Worm (Caenorhabditis elegans) whole organism, late embryonic: ENCODE measurements around the gene gtf-2A2.

Experiments used
- C38D4.7 ChIP-seq: fragments of 200-800 bp; sonication (Bioruptor generic); optimal IDR thresholded peaks from 2 replicates; lab custom pipeline; 2018; ENCODE audit warnings: mild to moderate bottlenecking, missing genetic modification characterization, moderate library complexity, missing compliant biosample characterization
- F13H6.1 ChIP-seq: sonication (generic microtip); optimal IDR thresholded peaks from 2 replicates; lab custom pipeline; 2016; ENCODE audit warnings: missing genetic modification characterization, missing compliant biosample characterization
- Y22D7AL.16 ChIP-seq: sonication (generic microtip); optimal IDR thresholded peaks from 2 replicates; lab custom pipeline; 2016; ENCODE audit warnings: missing genetic modification characterization, missing compliant biosample characterization
- ahr-1 ChIP-seq: sonication (generic microtip); optimal IDR thresholded peaks from 2 replicates; lab custom pipeline; 2016; ENCODE audit warnings: missing genetic modification characterization, missing compliant biosample characterization
- ama-1 ChIP-seq: fragments of 150-350 bp; optimal IDR thresholded peaks from 2 replicates; lab custom pipeline; 2014
- ceh-22 ChIP-seq: sonication (generic microtip); optimal IDR thresholded peaks from 2 replicates; lab custom pipeline; 2017; ENCODE audit warnings: missing biosample characterization, missing genetic modification characterization
- ceh-24 ChIP-seq: sonication (generic microtip); optimal IDR thresholded peaks from 2 replicates; lab custom pipeline; 2016; ENCODE audit warnings: mild to moderate bottlenecking, missing genetic modification characterization, missing compliant biosample characterization
- ceh-45 ChIP-seq: fragments of 200-800 bp; sonication (Bioruptor generic); IDR thresholded peaks from 2 replicates; pipeline ENCODE4 v1.3.6; 2022; ENCODE audit warnings: missing genetic modification reagents, missing genetic modification characterization, missing compliant biosample characterization
- ceh-6 ChIP-seq: fragments of 200-800 bp; sonication (Bioruptor generic); optimal IDR thresholded peaks from 2 replicates; lab custom pipeline; 2018; ENCODE audit warnings: mild to moderate bottlenecking, missing genetic modification characterization, missing compliant biosample characterization
- che-1 ChIP-seq: sonication (generic microtip); optimal IDR thresholded peaks from 2 replicates; lab custom pipeline; 2016; ENCODE audit warnings: mild to moderate bottlenecking, missing genetic modification characterization, missing compliant biosample characterization
- dve-1 ChIP-seq: sonication (generic microtip); optimal IDR thresholded peaks from 2 replicates; lab custom pipeline; 2017; ENCODE audit warnings: antibody characterized with exemption, mild to moderate bottlenecking, missing genetic modification characterization, missing compliant biosample characterization
- elt-2 ChIP-seq: sonication (generic microtip); optimal IDR thresholded peaks from 2 replicates; lab custom pipeline; 2016; ENCODE audit warnings: missing genetic modification reagents, missing genetic modification characterization, missing compliant biosample characterization
- ets-4 ChIP-seq: sonication (generic microtip); optimal IDR thresholded peaks from 2 replicates; lab custom pipeline; 2016; ENCODE audit warnings: missing genetic modification characterization, missing compliant biosample characterization
- fkh-10 ChIP-seq: fragments of 150-350 bp; optimal IDR thresholded peaks from 2 replicates; lab custom pipeline; 2014; ENCODE audit warnings: missing biosample characterization, missing genetic modification reagents, missing genetic modification characterization
- fkh-6 ChIP-seq: sonication (generic microtip); optimal IDR thresholded peaks from 2 replicates; lab custom pipeline; 2016; ENCODE audit warnings: missing genetic modification characterization, missing compliant biosample characterization
- gmeb-2 ChIP-seq: sonication (generic microtip); optimal IDR thresholded peaks from 2 replicates; lab custom pipeline; 2016; ENCODE audit warnings: missing genetic modification characterization, inconsistent platforms, missing compliant biosample characterization
- lin-11 ChIP-seq: fragments of 200-800 bp; sonication (Bioruptor generic); optimal IDR thresholded peaks from 2 replicates; lab custom pipeline; 2018; ENCODE audit warnings: mild to moderate bottlenecking, missing genetic modification characterization, missing compliant biosample characterization
- nfya-1 ChIP-seq: sonication (generic microtip); optimal IDR thresholded peaks from 2 replicates; lab custom pipeline; 2017; ENCODE audit warnings: missing genetic modification characterization, mild to moderate bottlenecking, missing compliant biosample characterization, antibody characterized with exemption, moderate library complexity
- npax-4 ChIP-seq: sonication (generic microtip); optimal IDR thresholded peaks from 2 replicates; lab custom pipeline; 2016; ENCODE audit warnings: missing genetic modification characterization, missing compliant biosample characterization
- odd-2 ChIP-seq: sonication (generic microtip); optimal IDR thresholded peaks from 2 replicates; lab custom pipeline; 2017; ENCODE audit warnings: antibody characterized with exemption, mild to moderate bottlenecking, missing genetic modification characterization, missing compliant biosample characterization
- pag-3 ChIP-seq: sonication (generic microtip); optimal IDR thresholded peaks from 2 replicates; lab custom pipeline; 2016; ENCODE audit warnings: missing compliant biosample characterization, missing genetic modification characterization, borderline replicate concordance
- pha-2 ChIP-seq: sonication (generic microtip); optimal IDR thresholded peaks from 2 replicates; lab custom pipeline; 2017; ENCODE audit warnings: mild to moderate bottlenecking, missing genetic modification characterization, missing compliant biosample characterization
- pha-4 ChIP-seq: fragments of 150-350 bp; optimal IDR thresholded peaks from 2 replicates; lab custom pipeline; 2018; ENCODE audit warnings: missing biosample characterization, missing genetic modification reagents, missing genetic modification characterization
- pqm-1 ChIP-seq: sonication (generic microtip); optimal IDR thresholded peaks from 2 replicates; lab custom pipeline; 2016; ENCODE audit warnings: missing genetic modification characterization, missing compliant biosample characterization
- pros-1 ChIP-seq: fragments of 150-350 bp; optimal IDR thresholded peaks from 2 replicates; lab custom pipeline; 2014; ENCODE audit warnings: missing biosample characterization, missing genetic modification reagents, missing genetic modification characterization
- ref-2 ChIP-seq: sonication (generic microtip); optimal IDR thresholded peaks from 2 replicates; lab custom pipeline; 2016; ENCODE audit warnings: missing genetic modification characterization, missing compliant biosample characterization
- sdc-2 ChIP-seq: sonication (generic microtip); optimal IDR thresholded peaks from 2 replicates; lab custom pipeline; 2016; ENCODE audit warnings: missing genotype, missing genetic modification characterization, missing compliant biosample characterization
- sox-4 ChIP-seq: sonication (generic microtip); optimal IDR thresholded peaks from 2 replicates; lab custom pipeline; 2017; ENCODE audit warnings: mild to moderate bottlenecking, missing genetic modification characterization, inconsistent platforms, missing compliant biosample characterization
- syd-9 ChIP-seq: sonication (generic microtip); optimal IDR thresholded peaks from 2 replicates; lab custom pipeline; 2016; ENCODE audit warnings: mild to moderate bottlenecking, missing genetic modification characterization, moderate library complexity, missing compliant biosample characterization
- tbx-2 ChIP-seq: sonication (generic microtip); optimal IDR thresholded peaks from 2 replicates; lab custom pipeline; 2016; ENCODE audit warnings: missing genetic modification characterization, missing compliant biosample characterization
- ttx-3 ChIP-seq: sonication (generic microtip); optimal IDR thresholded peaks from 2 replicates; lab custom pipeline; 2016; ENCODE audit warnings: missing genetic modification reagents, missing genetic modification characterization, missing compliant biosample characterization
- unc-3 ChIP-seq, 2 experiments: fragments of 200-800 bp in 1 of 2; sonication (Bioruptor generic) in 1 of 2; sonication (generic microtip) in 1 of 2; conservative IDR thresholded peaks in 1 of 2; optimal IDR thresholded peaks in 1 of 2; 2 replicates each; pipeline versions ENCODE4 v1.3.6 to Lab custom; 2016 to 2022; ENCODE audit warnings: missing compliant biosample characterization in 2 of 2, missing genetic modification characterization in 2 of 2, missing genetic modification reagents in 1 of 2
- unc-86 ChIP-seq: sonication (generic microtip); optimal IDR thresholded peaks from 2 replicates; lab custom pipeline; 2016; ENCODE audit warnings: missing genetic modification characterization, missing compliant biosample characterization
- zip-5 ChIP-seq: sonication (generic microtip); optimal IDR thresholded peaks from 2 replicates; lab custom pipeline; 2016; ENCODE audit warnings: missing genetic modification characterization, missing compliant biosample characterization
- ztf-16 ChIP-seq: sonication (generic microtip); optimal IDR thresholded peaks from 2 replicates; lab custom pipeline; 2017; ENCODE audit warnings: missing genetic modification characterization, missing compliant biosample characterization

The gtf-2A2 gene

ce11 chrIII:12598418-12599330, 25.9 kb upstream of the gtf-2A2 start (continued):
- TF ChIP-seq fkh-6 (tag; lab: Kevin White, UChicago) (no peak), elt-2 (tag; lab: Kevin White, UChicago) (no peak), npax-4 (tag; lab: Kevin White, UChicago) (no peak)

- no peak for TF ChIP-seq ceh-45 (GFP tag; lab: Robert Waterston, UW)
- no peak for TF ChIP-seq zip-5 (tag; lab: Kevin White, UChicago)
- no peak for TF ChIP-seq pqm-1 (tag; lab: Kevin White, UChicago)
- no peak for TF ChIP-seq fkh-6 (tag; lab: Kevin White, UChicago)
- no peak for TF ChIP-seq fkh-10 (GFP tag; lab: Kevin White, UChicago)
- no peak for TF ChIP-seq ref-2
- TF ChIP-seq ztf-16 (tag; lab: Kevin White, UChicago): no peak
- no peak for TF ChIP-seq pha-2 (tag; lab: Kevin White, UChicago)
- no peak for TF ChIP-seq unc-3 (GFP tag; conservative IDR thresholded peaks at IDR 0.05; lab: Robert Waterston, UW)
- TF ChIP-seq unc-3 (tag; optimal IDR thresholded peaks at IDR 0.05; lab: Kevin White, UChicago): no peak
- no peak for TF ChIP-seq elt-2 (tag; lab: Kevin White, UChicago)
- TF ChIP-seq dve-1 (tag; lab: Kevin White, UChicago): no peak
- TF ChIP-seq syd-9 (tag; lab: Kevin White, UChicago): no peak
- TF ChIP-seq odd-2: no peak
- TF ChIP-seq pag-3 (tag; lab: Kevin White, UChicago): no peak
- TF ChIP-seq gmeb-2 (tag; lab: Kevin White, UChicago): no peak
- no peak for TF ChIP-seq ets-4
- no peak for TF ChIP-seq sox-4
- TF ChIP-seq ama-1 (lab: Kevin White, UChicago): no peak
- no peak for TF ChIP-seq che-1 (tag; lab: Kevin White, UChicago)
- no peak for TF ChIP-seq nfya-1
These were observed 24.9 kb upstream of the gtf-2A2 start, which contains the start of gene gldi-8 for ce11 chrIII:12599672-12600071. Gene gldi-8 (minus strand): TSS chrIII:12599729.

- TF ChIP-seq ahr-1: no peak
- TF ChIP-seq lin-11 (tag; lab: Kevin White, UChicago): no peak
- TF ChIP-seq, all 69 proteins: peak for 0
These were observed 22.5 kb upstream of the gtf-2A2 start for ce11 chrIII:12602070-12602469.

ce11 chrIII:12606175-12606574, 18.4 kb upstream of the gtf-2A2 start:
- TF ChIP-seq pha-4 (tag; lab: Kevin White, UChicago) (no peak), ztf-16 (tag; lab: Kevin White, UChicago) (no peak), fkh-10 (GFP tag; lab: Kevin White, UChicago) (no peak), ttx-3 (tag; lab: Kevin White, UChicago) (no peak), che-1 (tag; lab: Kevin White, UChicago) (no peak), ceh-24 (tag; lab: Kevin White, UChicago) (no peak), Y22D7AL.16 (no peak), C38D4.7 (GFP tag; lab: Kevin White, UChicago) (no peak), ceh-22 (no peak), F13H6.1 (no peak), pros-1 (tag; lab: Kevin White, UChicago) (no peak), ref-2 (no peak), tbx-2 (no peak), sdc-2 (no peak), ama-1 (lab: Kevin White, UChicago) (no peak), lin-11 (tag; lab: Kevin White, UChicago) (no peak), ceh-6 (GFP tag; lab: Kevin White, UChicago) (no peak), unc-86 (tag; lab: Kevin White, UChicago) (no peak), gmeb-2 (tag; lab: Kevin White, UChicago) (no peak)
